Worm (Caenorhabditis elegans): ENCODE data around the gene mrpl-30.

- TF ChIP-seq dao-5 (tag; optimal IDR thresholded peaks at IDR 0.05), result no peak
- TF ChIP-seq him-1 (tag; optimal IDR thresholded peaks at IDR 0.05), result no peak
- TF ChIP-seq W03F9.2 (tag; optimal IDR thresholded peaks at IDR 0.05), result no peak
These were observed 19.1 kb downstream of the mrpl-30 start for ce11 chrIII:2391704-2392103.

Measured in whole organism, L4/young adult.